Fruit fly (Drosophila melanogaster) whole organism, embryonic: ENCODE measurements around the gene CG7065.

Experiments used
- Abd-B ChIP-seq: fragments of 200-800 bp; sonication (Bioruptor generic); optimal IDR thresholded peaks from 2 replicates; lab custom pipeline; 2018; ENCODE audit warnings: missing biosample characterization, mild to moderate bottlenecking, missing genetic modification characterization, moderate library complexity
- Antp ChIP-seq: fragments of 200-800 bp; sonication (Bioruptor generic); optimal IDR thresholded peaks from 3 replicates; lab custom pipeline; 2016; ENCODE audit warnings: missing biosample characterization, missing genetic modification characterization
- CG10267 ChIP-seq: fragments of 200-800 bp; sonication (Bioruptor generic); optimal IDR thresholded peaks from 2 replicates; lab custom pipeline; 2018; ENCODE audit warnings: missing biosample characterization, mild to moderate bottlenecking, missing genetic modification characterization, moderate library complexity
- CG10462 ChIP-seq: fragments of 200-800 bp; sonication (Bioruptor generic); optimal IDR thresholded peaks from 2 replicates; lab custom pipeline; 2016; ENCODE audit warnings: missing biosample characterization, missing genetic modification characterization
- CG11085 ChIP-seq: fragments of 200-800 bp; sonication (Bioruptor generic); IDR thresholded peaks from 2 replicates; pipeline ENCODE4 v1.3.6; 2022; ENCODE audit warnings: missing biosample characterization, missing genetic modification characterization
- CG11504 ChIP-seq: fragments of 200-800 bp; sonication (Bioruptor generic); optimal IDR thresholded peaks from 3 replicates; lab custom pipeline; 2019; ENCODE audit warnings: missing biosample characterization, mild to moderate bottlenecking, missing genetic modification characterization, moderate library complexity
- CG12391 ChIP-seq: fragments of 200-800 bp; sonication (Bioruptor generic); optimal IDR thresholded peaks from 3 replicates; lab custom pipeline; 2018; ENCODE audit warnings: missing biosample characterization, mild to moderate bottlenecking, missing genetic modification characterization, moderate library complexity
- CG13624 ChIP-seq: fragments of 200-800 bp; sonication (Bioruptor generic); optimal IDR thresholded peaks from 2 replicates; lab custom pipeline; 2016; ENCODE audit warnings: missing biosample characterization, missing genetic modification characterization
- CG14710 ChIP-seq: fragments of 200-800 bp; sonication (Bioruptor generic); optimal IDR thresholded peaks from 3 replicates; lab custom pipeline; 2019; ENCODE audit warnings: missing biosample characterization, mild to moderate bottlenecking, missing genetic modification characterization, moderate library complexity
- CG15011 ChIP-seq: fragments of 200-800 bp; sonication (Bioruptor generic); optimal IDR thresholded peaks from 3 replicates; lab custom pipeline; 2018; ENCODE audit warnings: missing biosample characterization, mild to moderate bottlenecking, missing genetic modification characterization
- CG17912 ChIP-seq: fragments of 200-800 bp; sonication (Bioruptor generic); optimal IDR thresholded peaks from 2 replicates; lab custom pipeline; 2018; ENCODE audit warnings: missing biosample characterization, mild to moderate bottlenecking, missing genetic modification characterization
- CG18011 ChIP-seq: fragments of 200-800 bp; sonication (Bioruptor generic); optimal IDR thresholded peaks from 2 replicates; lab custom pipeline; 2017; ENCODE audit warnings: missing biosample characterization, missing genetic modification characterization, mild to moderate bottlenecking, moderate library complexity, missing genotype
- CG2116 ChIP-seq: fragments of 200-800 bp; sonication (Bioruptor generic); optimal IDR thresholded peaks from 3 replicates; lab custom pipeline; 2018; ENCODE audit warnings: missing biosample characterization, mild to moderate bottlenecking, missing genetic modification characterization
- CG32772 ChIP-seq: fragments of 200-800 bp; sonication (Bioruptor generic); IDR thresholded peaks from 2 replicates; pipeline ENCODE4 v1.3.6; 2022; ENCODE audit warnings: missing biosample characterization, missing genetic modification characterization
- CG34224 ChIP-seq: fragments of 200-800 bp; sonication (Bioruptor generic); IDR thresholded peaks from 3 replicates; pipeline ENCODE4 v1.3.6; 2022; ENCODE audit warnings: missing biosample characterization, missing genetic modification characterization; ENCODE audit not compliant: partially characterized antibody
- CG42726 ChIP-seq: fragments of 200-800 bp; sonication (Bioruptor generic); IDR thresholded peaks from 2 replicates; pipeline ENCODE4 v1.3.6; 2022; ENCODE audit warnings: missing biosample characterization, missing genetic modification characterization; ENCODE audit not compliant: partially characterized antibody
- CG43689 ChIP-seq: fragments of 200-800 bp; sonication (Bioruptor generic); IDR thresholded peaks from 2 replicates; pipeline ENCODE4 v1.3.6; 2022; ENCODE audit warnings: missing biosample characterization, missing genetic modification characterization
- CG5953 ChIP-seq: fragments of 200-800 bp; sonication (Bioruptor generic); IDR thresholded peaks from 2 replicates; pipeline ENCODE4 v1.3.6; 2022; ENCODE audit warnings: missing biosample characterization, missing genetic modification characterization
- CG7271 ChIP-seq: fragments of 200-800 bp; sonication (Bioruptor generic); optimal IDR thresholded peaks from 2 replicates; lab custom pipeline; 2018; ENCODE audit warnings: missing biosample characterization, mild to moderate bottlenecking, missing genetic modification characterization, moderate library complexity
- CG7839 ChIP-seq: fragments of 200-800 bp; sonication (Bioruptor generic); optimal IDR thresholded peaks from 3 replicates; lab custom pipeline; 2018; ENCODE audit warnings: missing biosample characterization, mild to moderate bottlenecking, missing genetic modification characterization, moderate library complexity
- CG7987 ChIP-seq: fragments of 200-800 bp; sonication (Bioruptor generic); optimal IDR thresholded peaks from 2 replicates; lab custom pipeline; 2018; ENCODE audit warnings: missing biosample characterization, mild to moderate bottlenecking, missing genetic modification characterization, moderate library complexity
- CG9437 ChIP-seq: fragments of 200-800 bp; sonication (Bioruptor generic); optimal IDR thresholded peaks from 2 replicates; lab custom pipeline; 2018; ENCODE audit warnings: missing biosample characterization, mild to moderate bottlenecking, missing genetic modification characterization
- CG9932 ChIP-seq: fragments of 200-800 bp; sonication (Bioruptor generic); IDR thresholded peaks from 2 replicates; pipeline ENCODE4 v1.3.6; 2022; ENCODE audit warnings: missing biosample characterization, missing genetic modification characterization
- Chrac-16 ChIP-seq: fragments of 200-800 bp; sonication (Bioruptor generic); optimal IDR thresholded peaks from 3 replicates; lab custom pipeline; 2016; ENCODE audit warnings: missing biosample characterization, missing genetic modification characterization
- Ets65A ChIP-seq: fragments of 200-800 bp; sonication (Bioruptor generic); peaks from one replicate; lab custom pipeline; 2016; ENCODE audit warnings: missing biosample characterization, missing genetic modification characterization
- Gsc ChIP-seq: fragments of 200-800 bp; sonication (Bioruptor generic); IDR thresholded peaks from 2 replicates; pipeline ENCODE4 v1.3.6; 2022; ENCODE audit warnings: missing biosample characterization, missing genetic modification characterization
- Hey ChIP-seq: fragments of 200-800 bp; sonication (Bioruptor generic); optimal IDR thresholded peaks from 3 replicates; lab custom pipeline; 2018; ENCODE audit warnings: missing biosample characterization, mild to moderate bottlenecking, missing genetic modification characterization
- Mes4 ChIP-seq: fragments of 200-800 bp; sonication (Bioruptor generic); optimal IDR thresholded peaks from 2 replicates; lab custom pipeline; 2016; ENCODE audit warnings: missing biosample characterization, missing genetic modification characterization
- NC2α ChIP-seq: fragments of 200-800 bp; sonication (Bioruptor generic); optimal IDR thresholded peaks from 2 replicates; lab custom pipeline; 2016; ENCODE audit warnings: missing biosample characterization, missing genetic modification characterization
- Neu2 ChIP-seq: fragments of 200-800 bp; sonication (Bioruptor generic); optimal IDR thresholded peaks from 3 replicates; lab custom pipeline; 2016; ENCODE audit warnings: missing biosample characterization, missing genetic modification characterization, borderline replicate concordance
- Oli ChIP-seq: fragments of 200-800 bp; sonication (Bioruptor generic); optimal IDR thresholded peaks from 2 replicates; lab custom pipeline; 2018; ENCODE audit warnings: missing biosample characterization, mild to moderate bottlenecking, missing genetic modification characterization, moderate library complexity
- Optix ChIP-seq: fragments of 200-800 bp; sonication (Bioruptor generic); IDR thresholded peaks from 3 replicates; pipeline ENCODE4 v1.3.6; 2022; ENCODE audit warnings: missing biosample characterization, missing genetic modification characterization
- Rx ChIP-seq: fragments of 200-800 bp; sonication (Bioruptor generic); IDR thresholded peaks from 2 replicates; pipeline ENCODE4 v1.3.6; 2022; ENCODE audit warnings: missing biosample characterization, missing genetic modification characterization
- Sry-β ChIP-seq: fragments of 200-800 bp; sonication (Bioruptor generic); optimal IDR thresholded peaks from 2 replicates; lab custom pipeline; 2018; ENCODE audit warnings: missing biosample characterization, mild to moderate bottlenecking, missing genetic modification characterization, moderate library complexity
- Vsx1 ChIP-seq: fragments of 200-800 bp; sonication (Bioruptor generic); optimal IDR thresholded peaks from 2 replicates; lab custom pipeline; 2017; ENCODE audit warnings: missing biosample characterization, mild to moderate bottlenecking, missing genetic modification characterization, missing genetic modification reagents
- bowl ChIP-seq: fragments of 200-800 bp; sonication (Bioruptor generic); IDR thresholded peaks from 2 replicates; pipeline ENCODE4 v1.3.6; 2022; ENCODE audit warnings: missing biosample characterization, missing genetic modification characterization
- cad ChIP-seq: fragments of >200 bp; optimal IDR thresholded peaks from 2 replicates; lab custom pipeline; 2017; ENCODE audit warnings: missing biosample characterization, missing genetic modification characterization
- cg ChIP-seq: fragments of 200-800 bp; sonication (Bioruptor generic); optimal IDR thresholded peaks from 3 replicates; lab custom pipeline; 2019; ENCODE audit warnings: missing biosample characterization, mild to moderate bottlenecking, missing genetic modification characterization, moderate library complexity
- chinmo ChIP-seq: fragments of 200-800 bp; sonication (Bioruptor generic); IDR thresholded peaks from 4 replicates; pipeline ENCODE4 v1.3.6; 2022; ENCODE audit warnings: missing biosample characterization, missing genetic modification characterization; ENCODE audit not compliant: partially characterized antibody
- kni ChIP-seq: fragments of 200-800 bp; sonication (Bioruptor generic); optimal IDR thresholded peaks from 3 replicates; lab custom pipeline; 2017; ENCODE audit warnings: mild to moderate bottlenecking, missing biosample characterization, missing genetic modification reagents, missing genetic modification characterization
- pfk ChIP-seq: fragments of 200-800 bp; sonication (Bioruptor generic); optimal IDR thresholded peaks from 2 replicates; lab custom pipeline; 2018; ENCODE audit warnings: missing biosample characterization, mild to moderate bottlenecking, missing genetic modification characterization, moderate library complexity
- pita ChIP-seq: fragments of 200-800 bp; sonication (Bioruptor generic); optimal IDR thresholded peaks from 2 replicates; lab custom pipeline; 2017; ENCODE audit warnings: missing biosample characterization, mild to moderate bottlenecking, missing genetic modification characterization
- pum ChIP-seq: fragments of 200-800 bp; sonication (Bioruptor generic); optimal IDR thresholded peaks from 2 replicates; lab custom pipeline; 2016; ENCODE audit warnings: missing biosample characterization, missing genetic modification characterization
- ranshi ChIP-seq: fragments of 200-800 bp; sonication (Bioruptor generic); IDR thresholded peaks from 2 replicates; pipeline ENCODE4 v1.3.6; 2022; ENCODE audit warnings: missing biosample characterization, missing genetic modification characterization
- sens ChIP-seq: fragments of 200-800 bp; sonication (Bioruptor generic); peaks from one replicate; lab custom pipeline; 2016; ENCODE audit warnings: missing biosample characterization, missing genetic modification characterization
- sim ChIP-seq: fragments of 200-800 bp; sonication (Bioruptor generic); IDR thresholded peaks from 2 replicates; pipeline ENCODE4 v1.3.6; 2022; ENCODE audit warnings: missing biosample characterization, missing genetic modification characterization
- slou ChIP-seq: fragments of 200-800 bp; sonication (Bioruptor generic); optimal IDR thresholded peaks from 3 replicates; lab custom pipeline; 2016; ENCODE audit warnings: missing biosample characterization, missing genetic modification characterization
- slp2 ChIP-seq: fragments of 200-800 bp; sonication (Bioruptor generic); optimal IDR thresholded peaks from 2 replicates; lab custom pipeline; 2016; ENCODE audit warnings: missing biosample characterization, missing genetic modification characterization
- sug ChIP-seq: fragments of 200-800 bp; optimal IDR thresholded peaks from 2 replicates; lab custom pipeline; 2019; ENCODE audit warnings: missing biosample characterization, mild to moderate bottlenecking, missing genetic modification characterization, moderate library complexity
- tin ChIP-seq: fragments of 200-800 bp; sonication (Bioruptor generic); optimal IDR thresholded peaks from 3 replicates; lab custom pipeline; 2016; ENCODE audit warnings: missing biosample characterization, missing genetic modification characterization
- wek ChIP-seq: fragments of 200-800 bp; sonication (Bioruptor generic); optimal IDR thresholded peaks from 3 replicates; lab custom pipeline; 2018; ENCODE audit warnings: missing biosample characterization, mild to moderate bottlenecking, missing genetic modification characterization, moderate library complexity

The CG7065 gene

dm6 chrX:9134922-9135453, 7.3 kb upstream of the CG7065 start, which contains the start of gene fend:
fend (minus strand) TSS chrX:9135099.
- TF ChIP-seq Mes4 (GFP tag; lab: Kevin White, UChicago), result no peak
- TF ChIP-seq pum, result no peak
- no peak for TF ChIP-seq cg (GFP tag; lab: Kevin White, UChicago)
- TF ChIP-seq pfk (GFP tag; lab: Kevin White, UChicago), result no peak
- no peak for TF ChIP-seq CG5953
- TF ChIP-seq sim (GFP tag; lab: Robert Waterston, UW), result no peak
- TF ChIP-seq CG13624 (GFP tag; lab: Kevin White, UChicago), result no peak
- TF ChIP-seq CG10267, result peak; percentile 46
- no peak for TF ChIP-seq CG43689 (GFP tag; lab: Robert Waterston, UW)
- no peak for TF ChIP-seq CG9932
- peak; percentile 22 for TF ChIP-seq Chrac-16 (GFP tag; lab: Kevin White, UChicago)
- TF ChIP-seq slp2 (GFP tag; lab: Kevin White, UChicago), result no peak
- TF ChIP-seq CG17912 (GFP tag; lab: Kevin White, UChicago), result no peak
- TF ChIP-seq cad (GFP tag; lab: Kevin White, UChicago), result no peak
- TF ChIP-seq Gsc (GFP tag; lab: Robert Waterston, UW), result no peak
- no peak for TF ChIP-seq wek (GFP tag; lab: Kevin White, UChicago)
- TF ChIP-seq Neu2, result no peak
- TF ChIP-seq CG12391 (tag; lab: Kevin White, UChicago), result peak; percentile 60
- TF ChIP-seq CG14710 (tag; lab: Kevin White, UChicago), result peak; percentile 47
- TF ChIP-seq CG34224 (GFP tag; lab: Robert Waterston, UW), result no peak
- no peak for TF ChIP-seq CG42726
- peak; percentile 24 for TF ChIP-seq Oli (tag; lab: Kevin White, UChicago)
- no peak for TF ChIP-seq CG7987 (GFP tag; lab: Kevin White, UChicago)
- TF ChIP-seq NC2α (GFP tag; lab: Kevin White, UChicago), result no peak
- no peak for TF ChIP-seq Antp (GFP tag; lab: Kevin White, UChicago)
- no peak for TF ChIP-seq Vsx1 (GFP tag; lab: Kevin White, UChicago)
- TF ChIP-seq tin (GFP tag; lab: Kevin White, UChicago), result no peak
- TF ChIP-seq Ets65A (GFP tag; lab: Kevin White, UChicago), result no peak
- peak; percentile 13 for TF ChIP-seq slou
- no peak for TF ChIP-seq CG7271
- peak; percentile 77 for TF ChIP-seq sens (GFP tag; lab: Kevin White, UChicago)
- peak; percentile 98 for TF ChIP-seq kni
- TF ChIP-seq CG11085 (GFP tag; lab: Robert Waterston, UW), result no peak
- TF ChIP-seq CG15011 (GFP tag; lab: Kevin White, UChicago), result peak; percentile 34
- no peak for TF ChIP-seq chinmo (GFP tag; lab: Robert Waterston, UW)
- no peak for TF ChIP-seq CG9437 (GFP tag; lab: Kevin White, UChicago)
- no peak for TF ChIP-seq Hey
- no peak for TF ChIP-seq bowl (GFP tag; lab: Robert Waterston, UW)
- peak; percentile 60 for TF ChIP-seq CG7839 (tag; lab: Kevin White, UChicago)
- TF ChIP-seq Abd-B (GFP tag; lab: Kevin White, UChicago), result no peak
- no peak for TF ChIP-seq ranshi (GFP tag; lab: Robert Waterston, UW)
- no peak for TF ChIP-seq CG18011 (GFP tag; lab: Kevin White, UChicago)
- no peak for TF ChIP-seq pita (GFP tag; lab: Kevin White, UChicago)
- no peak for TF ChIP-seq CG2116
- peak; percentile 98 for TF ChIP-seq Sry-β (GFP tag; lab: Kevin White, UChicago)
- no peak for TF ChIP-seq CG32772 (GFP tag; lab: Robert Waterston, UW)
- peak; percentile 73 for TF ChIP-seq CG11504
- TF ChIP-seq Optix (GFP tag; lab: Robert Waterston, UW), result no peak
- TF ChIP-seq CG10462 (GFP tag; lab: Kevin White, UChicago), result no peak
- no peak for TF ChIP-seq Rx (GFP tag; lab: Robert Waterston, UW)
- peak; percentile 41 for TF ChIP-seq sug (tag; lab: Kevin White, UChicago)
